Fruit fly (Drosophila melanogaster) whole organism, embryonic: ENCODE measurements around the gene CG14805.

Experiments
- Bgb ChIP-seq: fragments of 200-800 bp; sonication (Bioruptor generic); IDR thresholded peaks from 2 replicates; pipeline ENCODE4 v1.3.6; 2022; ENCODE audit warnings: missing biosample characterization, missing genetic modification characterization; ENCODE audit not compliant: partially characterized antibody
- CG10267 ChIP-seq: fragments of 200-800 bp; sonication (Bioruptor generic); optimal IDR thresholded peaks from 2 replicates; lab custom pipeline; 2018; ENCODE audit warnings: missing biosample characterization, mild to moderate bottlenecking, missing genetic modification characterization, moderate library complexity
- CG10565 ChIP-seq: fragments of 200-800 bp; sonication (Bioruptor generic); optimal IDR thresholded peaks from 3 replicates; lab custom pipeline; 2016; ENCODE audit warnings: missing biosample characterization, mild to moderate bottlenecking, missing genetic modification characterization
- CG12236 ChIP-seq: fragments of 200-800 bp; sonication (Bioruptor generic); optimal IDR thresholded peaks from 2 replicates; lab custom pipeline; 2016; ENCODE audit warnings: missing biosample characterization, missing genetic modification characterization
- CG12659 ChIP-seq: fragments of 200-800 bp; sonication (Bioruptor generic); optimal IDR thresholded peaks from 3 replicates; lab custom pipeline; 2017; ENCODE audit warnings: mild to moderate bottlenecking, missing biosample characterization, missing genetic modification reagents, missing genetic modification characterization
- CG13123 ChIP-seq: fragments of 200-800 bp; sonication (Bioruptor generic); optimal IDR thresholded peaks from 2 replicates; lab custom pipeline; 2016; ENCODE audit warnings: missing biosample characterization, missing genetic modification characterization
- CG16813 ChIP-seq: fragments of 200-800 bp; sonication (Bioruptor generic); IDR thresholded peaks from 3 replicates; pipeline ENCODE4 v1.3.6; 2022; ENCODE audit warnings: missing biosample characterization, missing genetic modification characterization; ENCODE audit not compliant: partially characterized antibody
- CG2116 ChIP-seq: fragments of 200-800 bp; sonication (Bioruptor generic); optimal IDR thresholded peaks from 3 replicates; lab custom pipeline; 2018; ENCODE audit warnings: missing biosample characterization, mild to moderate bottlenecking, missing genetic modification characterization
- CG30403 ChIP-seq: fragments of 200-800 bp; sonication (Bioruptor generic); optimal IDR thresholded peaks from 3 replicates; lab custom pipeline; 2016; ENCODE audit warnings: missing biosample characterization, missing genetic modification characterization
- CG31224 ChIP-seq: fragments of 200-800 bp; sonication (Bioruptor generic); IDR thresholded peaks from 2 replicates; pipeline ENCODE4 v1.3.6; 2022; ENCODE audit warnings: missing biosample characterization, missing genetic modification characterization
- CG31365 ChIP-seq: fragments of 200-800 bp; sonication (Bioruptor generic); optimal IDR thresholded peaks from 2 replicates; lab custom pipeline; 2018; ENCODE audit warnings: missing biosample characterization, mild to moderate bottlenecking, missing genetic modification characterization
- CG32532 ChIP-seq: fragments of 200-800 bp; sonication (Bioruptor generic); IDR thresholded peaks from 2 replicates; pipeline ENCODE4 v1.3.6; 2022; ENCODE audit warnings: missing biosample characterization, missing genetic modification characterization
- CG33213 ChIP-seq: fragments of 200-800 bp; sonication (Bioruptor generic); optimal IDR thresholded peaks from 3 replicates; lab custom pipeline; 2016; ENCODE audit warnings: missing biosample characterization, missing genetic modification characterization
- CG4404 ChIP-seq: fragments of 200-800 bp; sonication (Bioruptor generic); IDR thresholded peaks from 2 replicates; pipeline ENCODE4 v1.3.6; 2022; ENCODE audit warnings: missing biosample characterization, missing genetic modification characterization
- CG8281 ChIP-seq: fragments of 200-800 bp; sonication (Bioruptor generic); optimal IDR thresholded peaks from 2 replicates; lab custom pipeline; 2018; ENCODE audit warnings: missing biosample characterization, mild to moderate bottlenecking, missing genetic modification characterization, moderate library complexity
- CG8388 ChIP-seq: fragments of 200-800 bp; sonication (Bioruptor generic); optimal IDR thresholded peaks from 2 replicates; lab custom pipeline; 2019; ENCODE audit warnings: missing biosample characterization, mild to moderate bottlenecking, missing genetic modification characterization, moderate library complexity
- CG8944 ChIP-seq: fragments of 200-800 bp; sonication (Bioruptor generic); optimal IDR thresholded peaks from 3 replicates; lab custom pipeline; 2016; ENCODE audit warnings: missing biosample characterization, missing genetic modification characterization
- CkIIα-i1 ChIP-seq: fragments of 200-800 bp; sonication (Bioruptor generic); IDR thresholded peaks from 2 replicates; pipeline ENCODE4 v1.3.6; 2022; ENCODE audit warnings: missing biosample characterization, missing genetic modification characterization
- D19B ChIP-seq: fragments of 200-800 bp; sonication (Bioruptor generic); optimal IDR thresholded peaks from 2 replicates; lab custom pipeline; 2017; ENCODE audit warnings: missing biosample characterization, mild to moderate bottlenecking, missing genetic modification characterization
- Dek ChIP-seq: fragments of 200-800 bp; sonication (Bioruptor generic); optimal IDR thresholded peaks from 3 replicates; lab custom pipeline; 2019; ENCODE audit warnings: missing biosample characterization, mild to moderate bottlenecking, missing genetic modification characterization, moderate library complexity
- ERR ChIP-seq: fragments of 200-800 bp; sonication (Bioruptor generic); optimal IDR thresholded peaks from 2 replicates; lab custom pipeline; 2016; ENCODE audit warnings: missing biosample characterization, missing genetic modification characterization
- Hand ChIP-seq: fragments of 200-800 bp; sonication (Bioruptor generic); optimal IDR thresholded peaks from 2 replicates; lab custom pipeline; 2017; ENCODE audit warnings: mild to moderate bottlenecking, missing biosample characterization, missing genetic modification reagents, missing genetic modification characterization
- Hey ChIP-seq: fragments of 200-800 bp; sonication (Bioruptor generic); optimal IDR thresholded peaks from 3 replicates; lab custom pipeline; 2018; ENCODE audit warnings: missing biosample characterization, mild to moderate bottlenecking, missing genetic modification characterization
- Myb ChIP-seq: fragments of 200-800 bp; sonication (Bioruptor generic); optimal IDR thresholded peaks from 2 replicates; lab custom pipeline; 2016; ENCODE audit warnings: missing biosample characterization, missing genetic modification characterization
- NFAT ChIP-seq: fragments of 200-800 bp; sonication (Bioruptor generic); IDR thresholded peaks from 2 replicates; pipeline ENCODE4 v1.3.6; 2022; ENCODE audit warnings: missing biosample characterization, missing genetic modification characterization
- Ptx1 ChIP-seq: fragments of 200-800 bp; sonication (Bioruptor generic); IDR thresholded peaks from 2 replicates; pipeline ENCODE4 v1.3.6; 2022; ENCODE audit warnings: missing biosample characterization, missing genetic modification characterization
- Ravus ChIP-seq: fragments of 200-800 bp; sonication (Bioruptor generic); IDR thresholded peaks from 2 replicates; pipeline ENCODE4 v1.3.6; 2022; ENCODE audit warnings: missing biosample characterization, missing genetic modification characterization
- Rx ChIP-seq: fragments of 200-800 bp; sonication (Bioruptor generic); IDR thresholded peaks from 2 replicates; pipeline ENCODE4 v1.3.6; 2022; ENCODE audit warnings: missing biosample characterization, missing genetic modification characterization
- Scr ChIP-seq: fragments of 200-800 bp; sonication (Bioruptor generic); IDR thresholded peaks from 2 replicates; pipeline ENCODE4 v1.3.6; 2022; ENCODE audit warnings: missing biosample characterization, missing genetic modification characterization; ENCODE audit not compliant: partially characterized antibody
- ara ChIP-seq: fragments of 200-800 bp; sonication (Bioruptor generic); IDR thresholded peaks from 2 replicates; pipeline ENCODE4 v1.3.6; 2022; ENCODE audit warnings: missing biosample characterization, missing genetic modification characterization
- bsh ChIP-seq, 2 experiments: fragments of 200-800 bp; sonication (Bioruptor generic); optimal IDR thresholded peaks; 2 replicates each; lab custom pipeline; 2017 to 2018; ENCODE audit warnings: mild to moderate bottlenecking in 2 of 2, missing biosample characterization in 2 of 2, missing genetic modification characterization in 2 of 2, moderate library complexity in 1 of 2
- cas ChIP-seq: fragments of 200-800 bp; sonication (Bioruptor generic); IDR thresholded peaks from 2 replicates; pipeline ENCODE4 v1.3.6; 2022; ENCODE audit warnings: missing biosample characterization, missing genetic modification characterization
- chinmo ChIP-seq: fragments of 200-800 bp; sonication (Bioruptor generic); IDR thresholded peaks from 4 replicates; pipeline ENCODE4 v1.3.6; 2022; ENCODE audit warnings: missing biosample characterization, missing genetic modification characterization; ENCODE audit not compliant: partially characterized antibody
- emc ChIP-seq: fragments of 200-800 bp; sonication (Bioruptor generic); optimal IDR thresholded peaks from 2 replicates; lab custom pipeline; 2016; ENCODE audit warnings: missing biosample characterization, missing genetic modification characterization
- fd3F ChIP-seq: fragments of 200-800 bp; sonication (Bioruptor generic); optimal IDR thresholded peaks from 2 replicates; lab custom pipeline; 2018; ENCODE audit warnings: missing biosample characterization, mild to moderate bottlenecking, missing genetic modification characterization, moderate library complexity
- gro ChIP-seq: fragments of 200-800 bp; sonication (Bioruptor generic); optimal IDR thresholded peaks from 2 replicates; lab custom pipeline; 2016; ENCODE audit warnings: missing biosample characterization, missing genetic modification characterization
- gsb-n ChIP-seq: fragments of 200-800 bp; sonication (Bioruptor generic); optimal IDR thresholded peaks from 3 replicates; lab custom pipeline; 2018; ENCODE audit warnings: missing biosample characterization, mild to moderate bottlenecking, missing genetic modification characterization
- ham ChIP-seq: fragments of 200-800 bp; sonication (Bioruptor generic); IDR thresholded peaks from 2 replicates; pipeline ENCODE4 v1.3.6; 2022; ENCODE audit warnings: missing biosample characterization, missing genetic modification characterization
- kah ChIP-seq: fragments of 200-800 bp; sonication (Bioruptor generic); optimal IDR thresholded peaks from 2 replicates; lab custom pipeline; 2018; ENCODE audit warnings: missing biosample characterization, mild to moderate bottlenecking, missing genetic modification characterization
- kay ChIP-seq: fragments of 200-800 bp; sonication (Bioruptor generic); optimal IDR thresholded peaks from 2 replicates; lab custom pipeline; 2016; ENCODE audit warnings: missing biosample characterization, missing genetic modification characterization
- nmo ChIP-seq: fragments of 200-800 bp; sonication (Bioruptor generic); optimal IDR thresholded peaks from 2 replicates; lab custom pipeline; 2018; ENCODE audit warnings: missing biosample characterization, mild to moderate bottlenecking, missing genetic modification characterization, moderate library complexity
- nom ChIP-seq: fragments of 200-800 bp; sonication (Bioruptor generic); optimal IDR thresholded peaks from 2 replicates; lab custom pipeline; 2017; ENCODE audit warnings: missing biosample characterization, missing genetic modification characterization, mild to moderate bottlenecking, moderate library complexity, missing genetic modification reagents
- oc ChIP-seq: fragments of 200-800 bp; sonication (Bioruptor generic); optimal IDR thresholded peaks from 2 replicates; lab custom pipeline; 2018; ENCODE audit warnings: missing biosample characterization, mild to moderate bottlenecking, missing genetic modification characterization, moderate library complexity
- p53 ChIP-seq: fragments of 200-800 bp; sonication (Bioruptor generic); optimal IDR thresholded peaks from 2 replicates; lab custom pipeline; 2016; ENCODE audit warnings: missing biosample characterization, missing genetic modification characterization
- peb ChIP-seq: fragments of 200-800 bp; sonication (Bioruptor generic); IDR thresholded peaks from 2 replicates; pipeline ENCODE4 v1.3.6; 2022; ENCODE audit warnings: missing biosample characterization, missing genetic modification characterization
- psq ChIP-seq: fragments of 200-800 bp; sonication (Bioruptor generic); optimal IDR thresholded peaks from 2 replicates; lab custom pipeline; 2017; ENCODE audit warnings: missing biosample characterization, missing genetic modification characterization
- ranshi ChIP-seq: fragments of 200-800 bp; sonication (Bioruptor generic); IDR thresholded peaks from 2 replicates; pipeline ENCODE4 v1.3.6; 2022; ENCODE audit warnings: missing biosample characterization, missing genetic modification characterization
- row ChIP-seq: fragments of 200-800 bp; sonication (Bioruptor generic); IDR thresholded peaks from 3 replicates; pipeline ENCODE4 v1.3.6; 2022; ENCODE audit warnings: missing biosample characterization, missing genetic modification characterization
- sens-2 ChIP-seq: fragments of 200-800 bp; sonication (Bioruptor generic); IDR thresholded peaks from 2 replicates; pipeline ENCODE4 v1.3.6; 2022; ENCODE audit warnings: missing biosample characterization, missing genetic modification characterization
- tgo ChIP-seq: fragments of 200-800 bp; sonication (Bioruptor generic); IDR thresholded peaks from 3 replicates; pipeline ENCODE4 v1.3.6; 2022; ENCODE audit warnings: missing biosample characterization, missing genetic modification characterization
- wdn ChIP-seq: fragments of 200-800 bp; sonication (Bioruptor generic); IDR thresholded peaks from 2 replicates; pipeline ENCODE4 v1.3.6; 2022; ENCODE audit warnings: missing biosample characterization, missing genetic modification characterization

Gene CG14805

DNA sequence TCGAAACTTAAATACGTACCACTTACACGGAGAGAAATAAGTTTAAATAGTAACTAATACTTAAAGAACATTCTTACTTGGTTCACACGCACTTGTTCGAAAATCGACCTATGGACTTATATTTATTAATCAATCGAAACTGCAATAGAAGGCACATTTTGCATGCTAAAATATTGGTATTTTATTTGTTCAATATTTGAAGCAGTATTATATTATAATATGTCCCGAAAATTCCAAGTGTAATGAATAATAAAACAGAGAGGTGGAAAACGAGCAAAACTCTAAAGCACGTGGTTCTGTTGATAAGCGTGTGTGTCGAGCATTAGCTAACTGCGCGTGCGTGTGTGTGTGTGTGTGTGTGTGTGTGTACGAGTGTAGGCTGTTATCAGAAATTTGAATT, 27.2 kb upstream of the CG14805 start (continued):
- peak; percentile 74; the same call in 1 of the 2 replicates for TF ChIP-seq NFAT
- no peak for TF ChIP-seq chinmo (GFP tag; lab: Robert Waterston, UW)
- TF ChIP-seq nom (GFP tag; lab: Kevin White, UChicago) = no peak
- peak; percentile 73 for TF ChIP-seq ERR (GFP tag; lab: Kevin White, UChicago)
- TF ChIP-seq CG13123 (GFP tag; lab: Kevin White, UChicago) = peak; percentile 61
- peak; percentile 82 for TF ChIP-seq Ptx1 (GFP tag; lab: Robert Waterston, UW)
- TF ChIP-seq CG4404 = peak; percentile 41; the same call in 1 of the 2 replicates
- peak; percentile 80 for TF ChIP-seq CG31224 (GFP tag; lab: Robert Waterston, UW)
- peak; percentile 42; the same call in 1 of the 2 replicates for TF ChIP-seq ham (GFP tag; lab: Robert Waterston, UW)
- peak; percentile 64 for TF ChIP-seq gsb-n (tag; lab: Kevin White, UChicago)
- TF ChIP-seq p53 (GFP tag; lab: Kevin White, UChicago) = no peak
- TF ChIP-seq bsh (GFP tag; optimal IDR thresholded peaks at IDR 0.05; lab: Kevin White, UChicago) = peak in 1 of 2 experiments; percentile 82
- TF ChIP-seq CG8944 (GFP tag; lab: Kevin White, UChicago) = peak; percentile 43
- TF ChIP-seq ranshi (GFP tag; lab: Robert Waterston, UW) = peak; percentile 70
- peak; percentile 43 for TF ChIP-seq emc
- peak; percentile 92 for TF ChIP-seq Dek (tag; lab: Kevin White, UChicago)
- peak; percentile 26 for TF ChIP-seq CG10565 (GFP tag; lab: Kevin White, UChicago)
- TF ChIP-seq CG8281 (tag; lab: Kevin White, UChicago) = peak; percentile 62
- peak; percentile 85 for TF ChIP-seq D19B (GFP tag; lab: Kevin White, UChicago)
- peak; percentile 27; the same call in 1 of the 2 replicates for TF ChIP-seq Rx
- peak; percentile 20 for TF ChIP-seq psq (GFP tag; lab: Kevin White, UChicago)
- no peak for TF ChIP-seq Scr
- TF ChIP-seq row (GFP tag; lab: Robert Waterston, UW) = peak; percentile 94
- TF ChIP-seq sens-2 (GFP tag; lab: Robert Waterston, UW) = peak; percentile 58
- peak; percentile 90 for TF ChIP-seq kay (GFP tag; lab: Kevin White, UChicago)
- peak; percentile 56; the same call in 1 of the 2 replicates for TF ChIP-seq ara
- peak; percentile 76 for TF ChIP-seq CG31365 (tag; lab: Kevin White, UChicago)
- TF ChIP-seq Bgb (GFP tag; lab: Robert Waterston, UW) = no peak
- TF ChIP-seq Hey (tag; lab: Kevin White, UChicago) = peak; percentile 60
- TF ChIP-seq CG12236 (GFP tag; lab: Kevin White, UChicago) = peak; percentile 42
- TF ChIP-seq oc = peak; percentile 63
- TF ChIP-seq CG2116 (GFP tag; lab: Kevin White, UChicago) = peak; percentile 35
- TF ChIP-seq CG33213 (GFP tag; lab: Kevin White, UChicago) = peak; percentile 67
- TF ChIP-seq nmo (GFP tag; lab: Kevin White, UChicago) = peak; percentile 84
- peak; percentile 88 for TF ChIP-seq CG30403
- TF ChIP-seq CG10267 = peak; percentile 76
- peak; percentile 81 for TF ChIP-seq tgo (GFP tag; lab: Robert Waterston, UW)
- TF ChIP-seq CG12659 (GFP tag; lab: Kevin White, UChicago) = peak; percentile 90
- TF ChIP-seq CG8388 (GFP tag; lab: Kevin White, UChicago) = peak; percentile 71
- TF ChIP-seq kah = peak; percentile 48
- peak; percentile 39; the same call in 1 of the 2 replicates for TF ChIP-seq Ravus (GFP tag; lab: Robert Waterston, UW)
- peak; percentile 48; the same call in 1 of the 2 replicates for TF ChIP-seq cas (GFP tag; lab: Robert Waterston, UW)
- TF ChIP-seq CG32532 (GFP tag; lab: Robert Waterston, UW) = peak; percentile 91
- no peak for TF ChIP-seq CkIIα-i1 (GFP tag; lab: Robert Waterston, UW)
- TF ChIP-seq Myb (GFP tag; lab: Kevin White, UChicago) = peak; percentile 56
- TF ChIP-seq gro (GFP tag; lab: Kevin White, UChicago) = peak; percentile 96
- peak; percentile 77 for TF ChIP-seq wdn
- TF ChIP-seq Hand (GFP tag; lab: Kevin White, UChicago) = peak; percentile 92
- TF ChIP-seq peb (GFP tag; lab: Robert Waterston, UW) = peak; percentile 37; the same call in 1 of the 2 replicates
- no peak for TF ChIP-seq CG16813 (GFP tag; lab: Robert Waterston, UW)
- TF ChIP-seq fd3F = peak; percentile 86
